Comparison of ENCODE assay signal across 3 fruit fly cellular contexts in genomic region chr3R:4724323-4724832, dm6.
TF ChIP-seq lines count a peak whose summit lies in the region.

No protein-coding gene starts in this region.

- TF ChIP-seq CTCF in whole organism, embryonic (GFP tag; optimal IDR thresholded peaks at IDR 0.05; lab: Kevin White, UChicago), result no peak

TF ChIP-seq in whole organism, embryonic, 481 proteins besides CTCF, POLR2A, EP300 and RAD21:
- no peak for TF ChIP-seq B-H1 (GFP tag; IDR thresholded peaks at IDR 0.05; lab: Robert Waterston, UW)
- TF ChIP-seq Hmr (GFP tag; optimal IDR thresholded peaks at IDR 0.05; lab: Kevin White, UChicago), result no peak
- TF ChIP-seq CkIIα-i1 (GFP tag; IDR thresholded peaks at IDR 0.05; lab: Robert Waterston, UW), result no peak
- TF ChIP-seq gem (tag; optimal IDR thresholded peaks at IDR 0.05; lab: Kevin White, UChicago), result no peak
- peak; percentile 93 for TF ChIP-seq CG5180 (GFP tag; optimal IDR thresholded peaks at IDR 0.05; lab: Kevin White, UChicago)
- TF ChIP-seq bowl (GFP tag; IDR thresholded peaks at IDR 0.05; lab: Robert Waterston, UW), result no peak
- TF ChIP-seq Drgx (GFP tag; IDR thresholded peaks at IDR 0.05; lab: Robert Waterston, UW), result peak; percentile 54
- TF ChIP-seq CG2889 (GFP tag; IDR thresholded peaks at IDR 0.05; lab: Robert Waterston, UW), result 0 out of 3 replicates have a peak, but pooled peaks have one; percentile 8

TF ChIP-seq in whole organism, prepupa, 60 proteins besides CTCF, POLR2A, EP300 and RAD21:
- no peak for TF ChIP-seq fd85E (GFP tag; optimal IDR thresholded peaks at IDR 0.05; lab: Kevin White, UChicago)
- no peak for TF ChIP-seq dac (GFP tag; optimal IDR thresholded peaks at IDR 0.05; lab: Kevin White, UChicago)
- 0 out of 3 replicates have a peak, but pooled peaks have one; percentile 5 for TF ChIP-seq CG8119 (GFP tag; IDR thresholded peaks at IDR 0.05; lab: Robert Waterston, UW)
- 0 out of 3 replicates have a peak, but pooled peaks have one; percentile 35 for TF ChIP-seq CG6163 (GFP tag; IDR thresholded peaks at IDR 0.05; lab: Robert Waterston, UW)
- peak; percentile 51; the same call in 2 of the 3 replicates for TF ChIP-seq eg (GFP tag; IDR thresholded peaks at IDR 0.05; lab: Robert Waterston, UW)
- peak; percentile 53 for TF ChIP-seq CG15336 (GFP tag; IDR thresholded peaks at IDR 0.05; lab: Robert Waterston, UW)

TF ChIP-seq in whole organism, pupa, 21 proteins besides CTCF, POLR2A, EP300 and RAD21:
- 0 out of 2 replicates have a peak, but pooled peaks have one; percentile 20 for TF ChIP-seq Ets98B (GFP tag; IDR thresholded peaks at IDR 0.05; lab: Robert Waterston, UW)
- no peak for TF ChIP-seq CG8159 (tag; optimal IDR thresholded peaks at IDR 0.05; lab: Kevin White, UChicago)
- TF ChIP-seq CG9948 (tag; optimal IDR thresholded peaks at IDR 0.05; lab: Kevin White, UChicago), result no peak
- no peak for TF ChIP-seq CG10348 (GFP tag; IDR thresholded peaks at IDR 0.05; lab: Robert Waterston, UW)
- no peak for TF ChIP-seq CG14655 (GFP tag; optimal IDR thresholded peaks at IDR 0.05; lab: Kevin White, UChicago)
- TF ChIP-seq gl (tag; optimal IDR thresholded peaks at IDR 0.05; lab: Kevin White, UChicago), result no peak
- no peak for TF ChIP-seq EcR (GFP tag; optimal IDR thresholded peaks at IDR 0.05; lab: Kevin White, UChicago)
- TF ChIP-seq CG13204 (GFP tag; optimal IDR thresholded peaks at IDR 0.05; lab: Kevin White, UChicago), result no peak
- TF ChIP-seq CG32121 (GFP tag; IDR thresholded peaks at IDR 0.05; lab: Robert Waterston, UW), result peak; percentile 65
- no peak for TF ChIP-seq CG15710 (tag; optimal IDR thresholded peaks at IDR 0.05; lab: Kevin White, UChicago)
- no peak for TF ChIP-seq Pif1B (GFP tag; optimal IDR thresholded peaks at IDR 0.05; lab: Kevin White, UChicago)
- no peak for TF ChIP-seq Pif1A (GFP tag; optimal IDR thresholded peaks at IDR 0.05; lab: Kevin White, UChicago)
- TF ChIP-seq CG4496 (GFP tag; IDR thresholded peaks at IDR 0.05; lab: Robert Waterston, UW), result peak; percentile 59; the same call in 1 of the 3 replicates
- no peak for TF ChIP-seq CG17806 (tag; optimal IDR thresholded peaks at IDR 0.05; lab: Kevin White, UChicago)
- no peak for TF ChIP-seq D1 (tag; optimal IDR thresholded peaks at IDR 0.05; lab: Kevin White, UChicago)
- TF ChIP-seq CG34367 (tag; optimal IDR thresholded peaks at IDR 0.05; lab: Kevin White, UChicago), result no peak
- no peak for TF ChIP-seq Snoo (tag; optimal IDR thresholded peaks at IDR 0.05; lab: Kevin White, UChicago)
- 0 out of 3 replicates have a peak, but pooled peaks have one; percentile 42 for TF ChIP-seq fd96Ca (GFP tag; IDR thresholded peaks at IDR 0.05; lab: Robert Waterston, UW)
- 0 out of 2 replicates have a peak, but pooled peaks have one; percentile 15 for TF ChIP-seq CG12605 (GFP tag; IDR thresholded peaks at IDR 0.05; lab: Robert Waterston, UW)
- TF ChIP-seq rn (GFP tag; IDR thresholded peaks at IDR 0.05; lab: Robert Waterston, UW), result no peak
- TF ChIP-seq CG8301 (tag; optimal IDR thresholded peaks at IDR 0.05; lab: Kevin White, UChicago), result no peak
